Fruit fly (Drosophila melanogaster) whole organism, prepupa: ENCODE data around the gene Nelf-E.
A peak's percentile ranks its signal among the peaks of the same experiment; 100 is the strongest.

Experiments
- Blimp-1 ChIP-seq: fragments of 200-800 bp; sonication (Bioruptor generic); optimal IDR thresholded peaks from 3 replicates; lab custom pipeline; 2017; ENCODE audit warnings: missing biosample characterization, missing genetic modification characterization, mild to moderate bottlenecking, moderate library complexity, missing genetic modification reagents
- CG10631 ChIP-seq: fragments of 200-800 bp; sonication (Bioruptor generic); optimal IDR thresholded peaks from 2 replicates; lab custom pipeline; 2016; ENCODE audit warnings: missing biosample characterization, missing genetic modification characterization
- CG10669 ChIP-seq: fragments of 200-800 bp; sonication (Bioruptor generic); optimal IDR thresholded peaks from 3 replicates; lab custom pipeline; 2018; ENCODE audit warnings: missing biosample characterization, mild to moderate bottlenecking, missing genetic modification characterization, moderate library complexity
- CG11294 ChIP-seq: fragments of 200-800 bp; sonication (Bioruptor generic); IDR thresholded peaks from 2 replicates; pipeline ENCODE4 v1.3.6; 2022; ENCODE audit warnings: missing biosample characterization, missing genetic modification characterization
- CG11762 ChIP-seq: fragments of 200-800 bp; sonication (Bioruptor generic); optimal IDR thresholded peaks from 3 replicates; lab custom pipeline; 2016; ENCODE audit warnings: missing biosample characterization, missing genetic modification characterization; ENCODE audit not compliant: insufficient read depth
- CG11902 ChIP-seq: fragments of 200-800 bp; sonication (Bioruptor generic); optimal IDR thresholded peaks from 3 replicates; lab custom pipeline; 2016; ENCODE audit warnings: missing biosample characterization, missing genetic modification characterization
- CG15336 ChIP-seq: fragments of 200-800 bp; sonication (Bioruptor generic); IDR thresholded peaks from 2 replicates; pipeline ENCODE4 v1.3.6; 2022; ENCODE audit warnings: missing biosample characterization, missing genetic modification characterization
- CG3032 ChIP-seq: fragments of 200-800 bp; optimal IDR thresholded peaks from 2 replicates; lab custom pipeline; 2019; ENCODE audit warnings: missing biosample characterization, mild to moderate bottlenecking, missing genetic modification characterization, moderate library complexity
- CG31627 ChIP-seq: fragments of 200-800 bp; sonication (Bioruptor generic); optimal IDR thresholded peaks from 3 replicates; lab custom pipeline; 2016; ENCODE audit warnings: missing biosample characterization, missing genetic modification characterization
- CG32006 ChIP-seq: fragments of 200-800 bp; sonication (Bioruptor generic); optimal IDR thresholded peaks from 3 replicates; lab custom pipeline; 2017; ENCODE audit warnings: missing biosample characterization, mild to moderate bottlenecking, missing genetic modification characterization
- CG34406 ChIP-seq: fragments of 200-800 bp; sonication (Bioruptor generic); optimal IDR thresholded peaks from 3 replicates; lab custom pipeline; 2016; ENCODE audit warnings: missing biosample characterization, missing genetic modification characterization
- CG3919 ChIP-seq: fragments of 200-800 bp; sonication (Bioruptor generic); optimal IDR thresholded peaks from 3 replicates; lab custom pipeline; 2016; ENCODE audit warnings: missing biosample characterization, missing genetic modification characterization
- CG6163 ChIP-seq: fragments of 200-800 bp; sonication (Bioruptor generic); IDR thresholded peaks from 3 replicates; pipeline ENCODE4 v1.3.6; 2022; ENCODE audit warnings: missing biosample characterization, missing genetic modification characterization
- CG6792 ChIP-seq: fragments of 200-800 bp; sonication (Bioruptor generic); optimal IDR thresholded peaks from 3 replicates; lab custom pipeline; 2016; ENCODE audit warnings: missing biosample characterization, missing genetic modification characterization
- CG6808 ChIP-seq: fragments of 200-800 bp; sonication (Bioruptor generic); optimal IDR thresholded peaks from 3 replicates; lab custom pipeline; 2017; ENCODE audit warnings: missing biosample characterization, missing genetic modification characterization, mild to moderate bottlenecking, moderate library complexity, missing genetic modification reagents
- CG6854 ChIP-seq: fragments of 200-800 bp; sonication (Bioruptor generic); optimal IDR thresholded peaks from 2 replicates; lab custom pipeline; 2017; ENCODE audit warnings: missing biosample characterization, mild to moderate bottlenecking, missing genetic modification characterization
- CG7368 ChIP-seq: fragments of 200-800 bp; sonication (Bioruptor generic); optimal IDR thresholded peaks from 3 replicates; lab custom pipeline; 2016; ENCODE audit warnings: missing biosample characterization, missing genetic modification characterization
- CG8119 ChIP-seq: fragments of 200-800 bp; sonication (Bioruptor generic); IDR thresholded peaks from 3 replicates; pipeline ENCODE4 v1.3.6; 2022; ENCODE audit warnings: missing biosample characterization, missing genetic modification characterization
- CG8319 ChIP-seq: fragments of 200-800 bp; sonication (Bioruptor generic); optimal IDR thresholded peaks from 3 replicates; lab custom pipeline; 2016; ENCODE audit warnings: missing biosample characterization, missing genetic modification characterization
- CG8632 ChIP-seq: fragments of 200-800 bp; sonication (Bioruptor generic); optimal IDR thresholded peaks from 3 replicates; lab custom pipeline; 2016; ENCODE audit warnings: missing biosample characterization, missing genetic modification characterization
- CG9139 ChIP-seq: fragments of 200-800 bp; sonication (Bioruptor generic); optimal IDR thresholded peaks from 3 replicates; lab custom pipeline; 2017; ENCODE audit warnings: missing biosample characterization, mild to moderate bottlenecking, missing genetic modification characterization
- Eip75B ChIP-seq: fragments of 200-800 bp; sonication (Bioruptor generic); optimal IDR thresholded peaks from 3 replicates; lab custom pipeline; 2016; ENCODE audit warnings: missing biosample characterization, missing genetic modification characterization
- Eip93F ChIP-seq: fragments of 200-800 bp; sonication (Bioruptor generic); optimal IDR thresholded peaks from 2 replicates; lab custom pipeline; 2016; ENCODE audit warnings: missing biosample characterization, mild to moderate bottlenecking, missing genetic modification characterization
- Ets96B ChIP-seq: fragments of 200-800 bp; optimal IDR thresholded peaks from 2 replicates; lab custom pipeline; 2019; ENCODE audit warnings: missing biosample characterization, mild to moderate bottlenecking, missing genetic modification characterization, moderate library complexity
- Gug ChIP-seq: fragments of 200-800 bp; sonication (Bioruptor generic); IDR thresholded peaks from 2 replicates; pipeline ENCODE4 v1.3.6; 2022; ENCODE audit warnings: missing biosample characterization, missing genetic modification characterization
- Hr38 ChIP-seq: sonication (Bioruptor generic); optimal IDR thresholded peaks from 2 replicates; lab custom pipeline; 2016; ENCODE audit warnings: missing biosample characterization, missing genetic modification characterization
- Hr39 ChIP-seq: fragments of 200-800 bp; sonication (Bioruptor generic); optimal IDR thresholded peaks from 2 replicates; lab custom pipeline; 2016; ENCODE audit warnings: missing biosample characterization, missing genetic modification characterization
- Hr4 ChIP-seq: fragments of 200-800 bp; sonication (Bioruptor generic); optimal IDR thresholded peaks from 3 replicates; lab custom pipeline; 2016; ENCODE audit warnings: missing biosample characterization, missing genetic modification characterization
- Lpt ChIP-seq: fragments of 200-800 bp; sonication (Bioruptor generic); optimal IDR thresholded peaks from 3 replicates; lab custom pipeline; 2016; ENCODE audit warnings: missing biosample characterization, missing genetic modification characterization
- Met ChIP-seq: fragments of 200-800 bp; sonication (Bioruptor generic); optimal IDR thresholded peaks from 3 replicates; lab custom pipeline; 2016; ENCODE audit warnings: missing biosample characterization, missing genetic modification characterization
- Smox ChIP-seq: fragments of 200-800 bp; sonication (Bioruptor generic); optimal IDR thresholded peaks from 3 replicates; lab custom pipeline; 2016; ENCODE audit warnings: missing biosample characterization, missing genetic modification characterization
- Sox102F ChIP-seq: fragments of 200-800 bp; sonication (Bioruptor generic); optimal IDR thresholded peaks from 2 replicates; lab custom pipeline; 2016; ENCODE audit warnings: missing biosample characterization, mild to moderate bottlenecking, missing genetic modification characterization
- Sox14 ChIP-seq: fragments of 200-800 bp; sonication (Bioruptor generic); optimal IDR thresholded peaks from 3 replicates; lab custom pipeline; 2016; ENCODE audit warnings: missing biosample characterization, missing genetic modification characterization
- Sox15 ChIP-seq: fragments of 200-800 bp; sonication (Bioruptor generic); optimal IDR thresholded peaks from 3 replicates; lab custom pipeline; 2016; ENCODE audit warnings: missing biosample characterization, missing genetic modification characterization
- achi ChIP-seq: fragments of 200-800 bp; sonication (Bioruptor generic); optimal IDR thresholded peaks from 3 replicates; lab custom pipeline; 2016; ENCODE audit warnings: missing biosample characterization, missing genetic modification characterization
- cyc ChIP-seq: fragments of 200-800 bp; sonication (Bioruptor generic); optimal IDR thresholded peaks from 3 replicates; lab custom pipeline; 2016; ENCODE audit warnings: missing biosample characterization, missing genetic modification characterization
- dac ChIP-seq: fragments of 200-800 bp; sonication (Bioruptor generic); optimal IDR thresholded peaks from 2 replicates; lab custom pipeline; 2017; ENCODE audit warnings: missing biosample characterization, mild to moderate bottlenecking, missing genetic modification characterization
- dsx ChIP-seq: fragments of 200-800 bp; optimal IDR thresholded peaks from 3 replicates; lab custom pipeline; 2019; ENCODE audit warnings: missing biosample characterization, mild to moderate bottlenecking, missing genetic modification characterization, moderate library complexity; ENCODE audit not compliant: poor library complexity, severe bottlenecking
- esn ChIP-seq: fragments of 200-800 bp; sonication (Bioruptor generic); optimal IDR thresholded peaks from 2 replicates; lab custom pipeline; 2016; ENCODE audit warnings: missing biosample characterization, mild to moderate bottlenecking, missing genetic modification characterization, moderate library complexity
- fd59A ChIP-seq: fragments of 200-800 bp; sonication (Bioruptor generic); optimal IDR thresholded peaks from 2 replicates; lab custom pipeline; 2017; ENCODE audit warnings: missing biosample characterization, mild to moderate bottlenecking, missing genetic modification characterization, missing genetic modification reagents
- fd85E ChIP-seq: fragments of 200-800 bp; sonication (Bioruptor generic); optimal IDR thresholded peaks from 3 replicates; lab custom pipeline; 2016; ENCODE audit warnings: missing biosample characterization, missing genetic modification characterization
- fkh ChIP-seq: fragments of 200-800 bp; sonication (Bioruptor generic); optimal IDR thresholded peaks from 3 replicates; lab custom pipeline; 2017; ENCODE audit warnings: missing biosample characterization, mild to moderate bottlenecking, missing genetic modification characterization, moderate library complexity
- lz ChIP-seq: fragments of 200-800 bp; sonication (Bioruptor generic); optimal IDR thresholded peaks from 3 replicates; lab custom pipeline; 2016; ENCODE audit warnings: missing biosample characterization, missing genetic modification characterization
- net ChIP-seq: fragments of 200-800 bp; sonication (Bioruptor generic); optimal IDR thresholded peaks from 3 replicates; lab custom pipeline; 2016; ENCODE audit warnings: missing biosample characterization, missing genetic modification characterization
- pdm3 ChIP-seq: fragments of 200-800 bp; sonication (Bioruptor generic); optimal IDR thresholded peaks from 3 replicates; lab custom pipeline; 2016; ENCODE audit warnings: missing biosample characterization, missing genetic modification characterization
- spab ChIP-seq: fragments of 200-800 bp; sonication (Bioruptor generic); optimal IDR thresholded peaks from 2 replicates; lab custom pipeline; 2017; ENCODE audit warnings: missing biosample characterization, mild to moderate bottlenecking, missing genetic modification characterization, missing genetic modification reagents
- ss ChIP-seq, 2 experiments: fragments of 200-800 bp; sonication (Bioruptor generic); optimal IDR thresholded peaks; 2 replicates in 1 of 2; 3 replicates in 1 of 2; lab custom pipeline; 2017 to 2018; ENCODE audit warnings: mild to moderate bottlenecking in 2 of 2, missing biosample characterization in 2 of 2, missing genetic modification characterization in 2 of 2, moderate library complexity in 1 of 2
- svp ChIP-seq: fragments of 200-800 bp; sonication (Bioruptor generic); peaks from one replicate; lab custom pipeline; 2016; ENCODE audit warnings: missing biosample characterization, missing genetic modification characterization
- topi ChIP-seq: fragments of 200-800 bp; sonication (Bioruptor generic); optimal IDR thresholded peaks from 3 replicates; lab custom pipeline; 2016; ENCODE audit warnings: missing biosample characterization, missing genetic modification characterization
- vri ChIP-seq: fragments of 200-800 bp; sonication (Bioruptor generic); optimal IDR thresholded peaks from 3 replicates; lab custom pipeline; 2016; ENCODE audit warnings: missing biosample characterization, mild to moderate bottlenecking, missing genetic modification characterization

Nelf-E gene

dm6 chr3L:8600752-8601433 lies at the start of gene Nelf-E, which contains the start of gene RpL14:
Gene Nelf-E, minus strand, starts transcription at chr3L:8600879.
Gene RpL14, plus strand, starts transcription at chr3L:8601006.
- TF ChIP-seq CG6854, result peak; percentile 94
- TF ChIP-seq CG15336 (GFP tag; lab: Robert Waterston, UW), result peak; percentile 51; the same call in 1 of the 2 replicates
- peak; percentile 88 for TF ChIP-seq CG34406 (GFP tag; lab: Kevin White, UChicago)
- TF ChIP-seq CG9139, result peak; percentile 88
- no peak for TF ChIP-seq Eip93F (GFP tag; lab: Kevin White, UChicago)
- peak; percentile 93 for TF ChIP-seq lz (GFP tag; lab: Kevin White, UChicago)
- TF ChIP-seq CG7368 (GFP tag; lab: Kevin White, UChicago), result peak; percentile 80
- peak; percentile 88 for TF ChIP-seq cyc (GFP tag; lab: Kevin White, UChicago)
- TF ChIP-seq CG10631, result peak; percentile 77
- peak; percentile 93 for TF ChIP-seq CG3919
- TF ChIP-seq Sox102F (GFP tag; lab: Kevin White, UChicago), result peak; percentile 92
- peak; percentile 60 for TF ChIP-seq CG11902 (GFP tag; lab: Kevin White, UChicago)
- peak; percentile 57 for TF ChIP-seq dsx (GFP tag; lab: Kevin White, UChicago)
- TF ChIP-seq Met (GFP tag; lab: Kevin White, UChicago), result peak; percentile 90
- peak; percentile 76 for TF ChIP-seq CG6808 (GFP tag; lab: Kevin White, UChicago)
- peak; percentile 73 for TF ChIP-seq CG11762 (GFP tag; lab: Kevin White, UChicago)
- peak; percentile 91 for TF ChIP-seq CG6163
- peak; percentile 90 for TF ChIP-seq svp (GFP tag; lab: Kevin White, UChicago)
- peak; percentile 75 for TF ChIP-seq CG8319 (GFP tag; lab: Kevin White, UChicago)
- peak; percentile 89 for TF ChIP-seq Eip75B (GFP tag; lab: Kevin White, UChicago)
- peak; percentile 61 for TF ChIP-seq Ets96B (tag; lab: Kevin White, UChicago)
- peak; percentile 46; the same call in 1 of the 2 replicates for TF ChIP-seq CG11294 (GFP tag; lab: Robert Waterston, UW)
- peak; percentile 95 for TF ChIP-seq esn (GFP tag; lab: Kevin White, UChicago)
- peak; percentile 91 for TF ChIP-seq topi
- no peak for TF ChIP-seq Hr4 (GFP tag; lab: Kevin White, UChicago)
- TF ChIP-seq ss (GFP tag; optimal IDR thresholded peaks at IDR 0.05; lab: Kevin White, UChicago), result peak; percentile 80 to 91
- peak; percentile 66 for TF ChIP-seq Gug (GFP tag; lab: Robert Waterston, UW)
- no peak for TF ChIP-seq Hr38 (GFP tag; lab: Kevin White, UChicago)
- TF ChIP-seq Hr39 (GFP tag; lab: Kevin White, UChicago), result peak; percentile 88
- peak; percentile 82 for TF ChIP-seq Smox (GFP tag; lab: Kevin White, UChicago)
- TF ChIP-seq CG32006 (GFP tag; lab: Kevin White, UChicago), result peak; percentile 62
- TF ChIP-seq achi (GFP tag; lab: Kevin White, UChicago), result peak; percentile 100
- TF ChIP-seq Lpt (GFP tag; lab: Kevin White, UChicago), result peak; percentile 26
- peak; percentile 64 for TF ChIP-seq spab (GFP tag; lab: Kevin White, UChicago)
- TF ChIP-seq Sox14 (GFP tag; lab: Kevin White, UChicago), result peak; percentile 84
- peak; percentile 91 for TF ChIP-seq CG31627 (GFP tag; lab: Kevin White, UChicago)
- TF ChIP-seq Blimp-1 (GFP tag; lab: Kevin White, UChicago), result peak; percentile 82
- peak; percentile 92 for TF ChIP-seq vri (GFP tag; lab: Kevin White, UChicago)
- peak; percentile 64 for TF ChIP-seq Sox15 (GFP tag; lab: Kevin White, UChicago)
- peak; percentile 93 for TF ChIP-seq fkh (GFP tag; lab: Kevin White, UChicago)
- TF ChIP-seq dac (GFP tag; lab: Kevin White, UChicago), result peak; percentile 78
- peak; percentile 83 for TF ChIP-seq CG10669
- peak; percentile 79 for TF ChIP-seq CG6792 (GFP tag; lab: Kevin White, UChicago)
- TF ChIP-seq net (GFP tag; lab: Kevin White, UChicago), result peak; percentile 88
- peak; percentile 84 for TF ChIP-seq pdm3 (GFP tag; lab: Kevin White, UChicago)
- TF ChIP-seq fd59A (GFP tag; lab: Kevin White, UChicago), result peak; percentile 70
- peak; percentile 77 for TF ChIP-seq CG8632 (GFP tag; lab: Kevin White, UChicago)
- TF ChIP-seq CG8119 (GFP tag; lab: Robert Waterston, UW), result peak; percentile 28; the same call in 2 of the 3 replicates
- TF ChIP-seq CG3032, result peak; percentile 83
- peak; percentile 91 for TF ChIP-seq fd85E (GFP tag; lab: Kevin White, UChicago)
